Fruit fly (Drosophila melanogaster): ENCODE measurements around the gene CG5004.
A peak's percentile ranks its signal among the peaks of the same experiment; 100 is the strongest.

CG5004 gene

dm6 chrX:17121600-17121999 is 14.2 kb downstream of the CG5004 start (continued):
- TF ChIP-seq CoRest (tag; optimal IDR thresholded peaks at IDR 0.05) (peak; percentile 49), psq (GFP tag; optimal IDR thresholded peaks at IDR 0.05) (no peak), CG17186 (GFP tag; optimal IDR thresholded peaks at IDR 0.05) (no peak), sob (GFP tag; IDR thresholded peaks at IDR 0.05) (no peak), p53 (GFP tag; optimal IDR thresholded peaks at IDR 0.05) (no peak), CG4820 (GFP tag; optimal IDR thresholded peaks at IDR 0.05) (no peak), Nf-YA (GFP tag; IDR thresholded peaks at IDR 0.05) (no peak), fd96Cb (tag; optimal IDR thresholded peaks at IDR 0.05) (peak; percentile 35), phol (tag; optimal IDR thresholded peaks at IDR 0.05) (peak; percentile 51), GATAe (GFP tag; conservative IDR thresholded peaks at IDR 0.05) (no peak), CG15073 (GFP tag; optimal IDR thresholded peaks at IDR 0.05) (no peak), Ravus (GFP tag; IDR thresholded peaks at IDR 0.05) (no peak), Tbp (GFP tag; optimal IDR thresholded peaks at IDR 0.05) (no peak), hth (optimal IDR thresholded peaks at IDR 0.05) (no peak), sima (GFP tag; optimal IDR thresholded peaks at IDR 0.05) (no peak), CG14860 (GFP tag; IDR thresholded peaks at IDR 0.05; ENCODE audit: partially characterized antibody) (no peak), Dbx (GFP tag; IDR thresholded peaks at IDR 0.05) (no peak), pfk (GFP tag; optimal IDR thresholded peaks at IDR 0.05) (no peak), tgo (GFP tag; IDR thresholded peaks at IDR 0.05) (no peak), Eip74EF (GFP tag; optimal IDR thresholded peaks at IDR 0.05) (no peak), B-H1 (GFP tag; IDR thresholded peaks at IDR 0.05) (no peak), CG1024 (GFP tag; IDR thresholded peaks at IDR 0.05) (no peak), CG16813 (GFP tag; IDR thresholded peaks at IDR 0.05; ENCODE audit: partially characterized antibody) (no peak), Six4 (GFP tag; optimal IDR thresholded peaks at IDR 0.05) (no peak), HLH4C (GFP tag; IDR thresholded peaks at IDR 0.05; ENCODE audit: partially characterized antibody) (no peak), eve (GFP tag; optimal IDR thresholded peaks at IDR 0.05) (no peak), CG5953 (GFP tag; IDR thresholded peaks at IDR 0.05) (no peak), fu2 (GFP tag; optimal IDR thresholded peaks at IDR 0.05) (no peak), CG17385 (GFP tag; optimal IDR thresholded peaks at IDR 0.05) (peak; percentile 25), CG5180 (GFP tag; optimal IDR thresholded peaks at IDR 0.05) (no peak), lilli (GFP tag; optimal IDR thresholded peaks at IDR 0.05) (no peak), CG2712 (tag; optimal IDR thresholded peaks at IDR 0.05) (peak; percentile 42), YL-1 (GFP tag; optimal IDR thresholded peaks at IDR 0.05) (no peak), CG2116 (GFP tag; optimal IDR thresholded peaks at IDR 0.05) (no peak), CG7963 (GFP tag; IDR thresholded peaks at IDR 0.05; ENCODE audit: partially characterized antibody) (no peak), Trl (optimal IDR thresholded peaks at IDR 0.05) (no peak), Trl (GFP tag; optimal IDR thresholded peaks at IDR 0.05) (no peak), CG17829 (tag; optimal IDR thresholded peaks at IDR 0.05) (peak; percentile 27), Ets97D (GFP tag; optimal IDR thresholded peaks at IDR 0.05) (no peak), hkb (optimal IDR thresholded peaks at IDR 0.05) (no peak), hkb (GFP tag; IDR thresholded peaks at IDR 0.05) (0 out of 2 replicates have a peak, but pooled peaks have one; percentile 7), CG11723 (GFP tag; optimal IDR thresholded peaks at IDR 0.05) (no peak), CG34422 (GFP tag; IDR thresholded peaks at IDR 0.05) (no peak), CG7271 (tag; optimal IDR thresholded peaks at IDR 0.05) (no peak), Mrtf (GFP tag; IDR thresholded peaks at IDR 0.05) (no peak), CG9797 (GFP tag; optimal IDR thresholded peaks at IDR 0.05) (no peak), CG7839 (tag; optimal IDR thresholded peaks at IDR 0.05) (peak; percentile 36), CG8478 (optimal IDR thresholded peaks at IDR 0.05) (no peak), so (GFP tag; IDR thresholded peaks at IDR 0.05) (no peak), HmgZ (tag; optimal IDR thresholded peaks at IDR 0.05) (no peak), cas (GFP tag; IDR thresholded peaks at IDR 0.05) (no peak), Doc3 (GFP tag; IDR thresholded peaks at IDR 0.05; ENCODE audit: partially characterized antibody) (no peak), NK7.1 (GFP tag; optimal IDR thresholded peaks at IDR 0.05) (no peak)

Data from whole organism, embryonic.